Worm (Caenorhabditis elegans) whole organism, late embryonic: ENCODE measurements around the gene ndub-11.

Experiments used
- elt-4 ChIP-seq: sonication (generic microtip); optimal IDR thresholded peaks from 2 replicates; lab custom pipeline; 2016; ENCODE audit warnings: missing genetic modification characterization, missing compliant biosample characterization
- lim-6 ChIP-seq: sonication (generic microtip); optimal IDR thresholded peaks from 2 replicates; lab custom pipeline; 2016; ENCODE audit warnings: missing genetic modification characterization, missing compliant biosample characterization
- pag-3 ChIP-seq: sonication (generic microtip); optimal IDR thresholded peaks from 2 replicates; lab custom pipeline; 2016; ENCODE audit warnings: missing compliant biosample characterization, missing genetic modification characterization, borderline replicate concordance
- unc-42 ChIP-seq: sonication (generic microtip); optimal IDR thresholded peaks from 2 replicates; lab custom pipeline; 2016; ENCODE audit warnings: missing genotype, missing genetic modification characterization, missing compliant biosample characterization

The ndub-11 gene

ce11 chrIV:8080782-8081181 lies 49.2 kb downstream of the ndub-11 start:
- no peak for TF ChIP-seq pag-3 (tag; lab: Kevin White, UChicago)
- TF ChIP-seq unc-42 (tag; lab: Kevin White, UChicago) = peak; percentile 62

ce11 chrIV:8080166-8080565 lies 49.9 kb downstream of the ndub-11 start:
- TF ChIP-seq lim-6 (tag; lab: Kevin White, UChicago) (no peak), elt-4 (tag; lab: Kevin White, UChicago) (peak; percentile 13)
